Worm (Caenorhabditis elegans) whole organism, young adult: ENCODE data around the gene fmo-4.
A peak's percentile ranks its signal among the peaks of the same experiment; 100 is the strongest.

Experiments
- F49E8.2 ChIP-seq: sonication (generic microtip); optimal IDR thresholded peaks from 3 replicates; lab custom pipeline; 2017; ENCODE audit warnings: missing genetic modification characterization, mild to moderate bottlenecking, missing compliant biosample characterization, antibody characterized with exemption, moderate library complexity; ENCODE audit not compliant: insufficient read depth
- F57A8.1 ChIP-seq: fragments of 200-800 bp; sonication (Bioruptor generic); optimal IDR thresholded peaks from 2 replicates; lab custom pipeline; 2018; ENCODE audit warnings: mild to moderate bottlenecking, missing genetic modification characterization, moderate library complexity, missing compliant biosample characterization
- Y67H2A.10 ChIP-seq: fragments of 200-800 bp; sonication (Bioruptor generic); conservative IDR thresholded peaks from 2 replicates; pipeline ENCODE4 v1.3.6; 2022; ENCODE audit warnings: missing genetic modification reagents, missing genetic modification characterization, missing compliant biosample characterization
- ZK185.1 ChIP-seq: sonication (generic microtip); optimal IDR thresholded peaks from 2 replicates; lab custom pipeline; 2016; ENCODE audit warnings: mild to moderate bottlenecking, missing genetic modification characterization, missing compliant biosample characterization; ENCODE audit not compliant: poor library complexity, severe bottlenecking
- ama-1 ChIP-seq, 3 experiments: fragments of 150-350 bp in 1 of 3; sonication (generic microtip) in 2 of 3; optimal IDR thresholded peaks; 2 replicates each; lab custom pipeline; 2014 to 2018; ENCODE audit warnings: missing biosample characterization in 2 of 3, missing genetic modification characterization in 2 of 3, missing genetic modification reagents in 2 of 3
- efl-1 ChIP-seq: fragments of 150-350 bp; optimal IDR thresholded peaks from 2 replicates; lab custom pipeline; 2014; ENCODE audit warnings: missing biosample characterization, missing genetic modification reagents, missing genetic modification characterization
- madf-10 ChIP-seq: sonication (generic microtip); optimal IDR thresholded peaks from 2 replicates; lab custom pipeline; 2016; ENCODE audit warnings: mild to moderate bottlenecking, missing genetic modification characterization, missing compliant biosample characterization
- nfya-1 ChIP-seq: sonication (generic microtip); optimal IDR thresholded peaks from 2 replicates; lab custom pipeline; 2017; ENCODE audit warnings: antibody characterized with exemption, missing compliant biosample characterization, missing genetic modification characterization, borderline replicate concordance; ENCODE audit not compliant: insufficient read depth
- snpc-3.4 ChIP-seq: sonication (generic microtip); optimal IDR thresholded peaks from 2 replicates; lab custom pipeline; 2017; ENCODE audit warnings: missing genetic modification characterization, mild to moderate bottlenecking, missing compliant biosample characterization, antibody characterized with exemption, moderate library complexity, missing genotype, missing genetic modification reagents
- snpc-4 ChIP-seq, 5 experiments: fragments of 150-350 bp in 1 of 5; sonication (generic microtip) in 4 of 5; optimal IDR thresholded peaks; 2 replicates each; lab custom pipeline; 2014 to 2018; ENCODE audit warnings: missing genetic modification characterization in 5 of 5, missing biosample characterization in 3 of 5, antibody characterized with exemption in 2 of 5, mild to moderate bottlenecking in 2 of 5, missing compliant biosample characterization in 2 of 5, missing genotype in 2 of 5, moderate library complexity in 2 of 5, missing genetic modification reagents in 1 of 5
- ztf-25 ChIP-seq: fragments of 200-800 bp; sonication (Bioruptor generic); IDR thresholded peaks from 2 replicates; pipeline ENCODE4 v1.3.6; 2022; ENCODE audit warnings: missing genetic modification reagents, missing genetic modification characterization, missing compliant biosample characterization

DNA sequence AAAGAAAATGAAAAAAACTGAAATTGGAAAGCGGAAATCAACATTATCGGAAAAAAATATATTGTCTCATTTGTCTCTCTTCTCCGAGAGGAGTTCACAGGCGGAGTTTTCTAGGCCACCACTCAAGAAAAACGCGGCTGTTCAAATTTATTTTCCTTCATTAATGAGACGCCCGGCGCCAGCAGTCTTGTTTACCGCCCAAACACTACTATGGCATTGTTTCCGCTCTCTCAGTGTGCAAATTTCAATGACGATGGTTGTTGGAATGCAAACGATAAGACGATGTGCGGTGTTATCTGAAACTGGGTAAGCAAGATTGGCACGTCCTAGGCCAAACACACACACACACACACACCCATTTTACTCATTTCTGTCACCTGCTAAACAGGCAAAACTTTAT lies 49.8 kb downstream of the fmo-4 start, which contains the start of gene cav-2:
- TF ChIP-seq ZK185.1 (tag; lab: Kevin White, UChicago) = peak; percentile 89
- TF ChIP-seq snpc-4 (GFP tag; optimal IDR thresholded peaks at IDR 0.05; lab: Kevin White, UChicago) = no peak
- peak in 2 of 4 experiments; percentile 40 to 78 for TF ChIP-seq snpc-4 (tag; optimal IDR thresholded peaks at IDR 0.05; lab: Kevin White, UChicago)
- no peak for TF ChIP-seq nfya-1 (tag; lab: Kevin White, UChicago)
- no peak for TF ChIP-seq F49E8.2 (tag; lab: Kevin White, UChicago)
- TF ChIP-seq Y67H2A.10 (GFP tag; lab: Robert Waterston, UW) = 0 out of 2 replicates have a peak, but pooled peaks have one; percentile 52
- TF ChIP-seq ama-1 (optimal IDR thresholded peaks at IDR 0.05; lab: Kevin White, UChicago) = no peak
- TF ChIP-seq ama-1 (GFP tag; optimal IDR thresholded peaks at IDR 0.05; lab: Kevin White, UChicago) = no peak
- TF ChIP-seq snpc-3.4 (tag; lab: Kevin White, UChicago) = no peak
- TF ChIP-seq madf-10 = peak; percentile 27
- peak; percentile 65; the same call in 1 of the 2 replicates for TF ChIP-seq ztf-25 (GFP tag; lab: Robert Waterston, UW)
- peak; percentile 74 for TF ChIP-seq efl-1
- TF ChIP-seq F57A8.1 = no peak
